Fruit fly (Drosophila melanogaster) whole organism, prepupa: ENCODE data around the gene CG6225.

Source experiments
- Blimp-1 ChIP-seq: fragments of 200-800 bp; sonication (Bioruptor generic); optimal IDR thresholded peaks from 3 replicates; lab custom pipeline; 2017; ENCODE audit warnings: missing biosample characterization, missing genetic modification characterization, mild to moderate bottlenecking, moderate library complexity, missing genetic modification reagents
- CG11294 ChIP-seq: fragments of 200-800 bp; sonication (Bioruptor generic); IDR thresholded peaks from 2 replicates; pipeline ENCODE4 v1.3.6; 2022; ENCODE audit warnings: missing biosample characterization, missing genetic modification characterization
- CG11762 ChIP-seq: fragments of 200-800 bp; sonication (Bioruptor generic); optimal IDR thresholded peaks from 3 replicates; lab custom pipeline; 2016; ENCODE audit warnings: missing biosample characterization, missing genetic modification characterization; ENCODE audit not compliant: insufficient read depth
- CG1621 ChIP-seq: fragments of 200-800 bp; sonication (Bioruptor generic); optimal IDR thresholded peaks from 3 replicates; lab custom pipeline; 2018; ENCODE audit warnings: missing biosample characterization, mild to moderate bottlenecking, missing genetic modification characterization
- CG3032 ChIP-seq: fragments of 200-800 bp; optimal IDR thresholded peaks from 2 replicates; lab custom pipeline; 2019; ENCODE audit warnings: missing biosample characterization, mild to moderate bottlenecking, missing genetic modification characterization, moderate library complexity
- CG31627 ChIP-seq: fragments of 200-800 bp; sonication (Bioruptor generic); optimal IDR thresholded peaks from 3 replicates; lab custom pipeline; 2016; ENCODE audit warnings: missing biosample characterization, missing genetic modification characterization
- CG6276 ChIP-seq: fragments of 200-800 bp; sonication (Bioruptor generic); optimal IDR thresholded peaks from 2 replicates; lab custom pipeline; 2017; ENCODE audit warnings: missing biosample characterization, mild to moderate bottlenecking, missing genetic modification characterization
- CG6792 ChIP-seq: fragments of 200-800 bp; sonication (Bioruptor generic); optimal IDR thresholded peaks from 3 replicates; lab custom pipeline; 2016; ENCODE audit warnings: missing biosample characterization, missing genetic modification characterization
- CG8632 ChIP-seq: fragments of 200-800 bp; sonication (Bioruptor generic); optimal IDR thresholded peaks from 3 replicates; lab custom pipeline; 2016; ENCODE audit warnings: missing biosample characterization, missing genetic modification characterization
- Eip93F ChIP-seq: fragments of 200-800 bp; sonication (Bioruptor generic); optimal IDR thresholded peaks from 2 replicates; lab custom pipeline; 2016; ENCODE audit warnings: missing biosample characterization, mild to moderate bottlenecking, missing genetic modification characterization
- Ets21C ChIP-seq: fragments of 200-800 bp; sonication (Bioruptor generic); optimal IDR thresholded peaks from 3 replicates; lab custom pipeline; 2016; ENCODE audit warnings: missing biosample characterization, missing genetic modification characterization
- Ets96B ChIP-seq: fragments of 200-800 bp; optimal IDR thresholded peaks from 2 replicates; lab custom pipeline; 2019; ENCODE audit warnings: missing biosample characterization, mild to moderate bottlenecking, missing genetic modification characterization, moderate library complexity
- Hr38 ChIP-seq: sonication (Bioruptor generic); optimal IDR thresholded peaks from 2 replicates; lab custom pipeline; 2016; ENCODE audit warnings: missing biosample characterization, missing genetic modification characterization
- Hr39 ChIP-seq: fragments of 200-800 bp; sonication (Bioruptor generic); optimal IDR thresholded peaks from 2 replicates; lab custom pipeline; 2016; ENCODE audit warnings: missing biosample characterization, missing genetic modification characterization
- Met ChIP-seq: fragments of 200-800 bp; sonication (Bioruptor generic); optimal IDR thresholded peaks from 3 replicates; lab custom pipeline; 2016; ENCODE audit warnings: missing biosample characterization, missing genetic modification characterization
- OdsH ChIP-seq: fragments of 200-800 bp; sonication (Bioruptor generic); optimal IDR thresholded peaks from 3 replicates; lab custom pipeline; 2016; ENCODE audit warnings: missing biosample characterization, missing genetic modification characterization
- Smox ChIP-seq: fragments of 200-800 bp; sonication (Bioruptor generic); optimal IDR thresholded peaks from 3 replicates; lab custom pipeline; 2016; ENCODE audit warnings: missing biosample characterization, missing genetic modification characterization
- Sox102F ChIP-seq: fragments of 200-800 bp; sonication (Bioruptor generic); optimal IDR thresholded peaks from 2 replicates; lab custom pipeline; 2016; ENCODE audit warnings: missing biosample characterization, mild to moderate bottlenecking, missing genetic modification characterization
- Sox14 ChIP-seq: fragments of 200-800 bp; sonication (Bioruptor generic); optimal IDR thresholded peaks from 3 replicates; lab custom pipeline; 2016; ENCODE audit warnings: missing biosample characterization, missing genetic modification characterization
- Sox15 ChIP-seq: fragments of 200-800 bp; sonication (Bioruptor generic); optimal IDR thresholded peaks from 3 replicates; lab custom pipeline; 2016; ENCODE audit warnings: missing biosample characterization, missing genetic modification characterization
- achi ChIP-seq: fragments of 200-800 bp; sonication (Bioruptor generic); optimal IDR thresholded peaks from 3 replicates; lab custom pipeline; 2016; ENCODE audit warnings: missing biosample characterization, missing genetic modification characterization
- acj6 ChIP-seq: fragments of 200-800 bp; sonication (Bioruptor generic); optimal IDR thresholded peaks from 3 replicates; lab custom pipeline; 2016; ENCODE audit warnings: missing biosample characterization, missing genetic modification characterization
- cyc ChIP-seq: fragments of 200-800 bp; sonication (Bioruptor generic); optimal IDR thresholded peaks from 3 replicates; lab custom pipeline; 2016; ENCODE audit warnings: missing biosample characterization, missing genetic modification characterization
- fd59A ChIP-seq: fragments of 200-800 bp; sonication (Bioruptor generic); optimal IDR thresholded peaks from 2 replicates; lab custom pipeline; 2017; ENCODE audit warnings: missing biosample characterization, mild to moderate bottlenecking, missing genetic modification characterization, missing genetic modification reagents
- fkh ChIP-seq: fragments of 200-800 bp; sonication (Bioruptor generic); optimal IDR thresholded peaks from 3 replicates; lab custom pipeline; 2017; ENCODE audit warnings: missing biosample characterization, mild to moderate bottlenecking, missing genetic modification characterization, moderate library complexity
- pdm3 ChIP-seq: fragments of 200-800 bp; sonication (Bioruptor generic); optimal IDR thresholded peaks from 3 replicates; lab custom pipeline; 2016; ENCODE audit warnings: missing biosample characterization, missing genetic modification characterization
- salr ChIP-seq, 2 experiments: fragments of 200-800 bp; sonication (Bioruptor generic); optimal IDR thresholded peaks; 3 replicates each; lab custom pipeline; 2016 to 2018; ENCODE audit warnings: missing biosample characterization in 2 of 2, missing genetic modification characterization in 2 of 2, mild to moderate bottlenecking in 1 of 2
- ss ChIP-seq, 2 experiments: fragments of 200-800 bp; sonication (Bioruptor generic); optimal IDR thresholded peaks; 2 replicates in 1 of 2; 3 replicates in 1 of 2; lab custom pipeline; 2017 to 2018; ENCODE audit warnings: mild to moderate bottlenecking in 2 of 2, missing biosample characterization in 2 of 2, missing genetic modification characterization in 2 of 2, moderate library complexity in 1 of 2
- svp ChIP-seq: fragments of 200-800 bp; sonication (Bioruptor generic); peaks from one replicate; lab custom pipeline; 2016; ENCODE audit warnings: missing biosample characterization, missing genetic modification characterization
- topi ChIP-seq: fragments of 200-800 bp; sonication (Bioruptor generic); optimal IDR thresholded peaks from 3 replicates; lab custom pipeline; 2016; ENCODE audit warnings: missing biosample characterization, missing genetic modification characterization
- vri ChIP-seq: fragments of 200-800 bp; sonication (Bioruptor generic); optimal IDR thresholded peaks from 3 replicates; lab custom pipeline; 2016; ENCODE audit warnings: missing biosample characterization, mild to moderate bottlenecking, missing genetic modification characterization

Gene CG6225

dm6 chr3R:12666206-12666834 lies 11.9 kb downstream of the CG6225 start:
- TF ChIP-seq CG1621 (tag; lab: Kevin White, UChicago) (no peak), Sox14 (GFP tag; lab: Kevin White, UChicago) (no peak), salr (GFP tag; optimal IDR thresholded peaks at IDR 0.05; lab: Kevin White, UChicago) (no peak), CG11294 (no peak), Hr39 (GFP tag; lab: Kevin White, UChicago) (no peak), Sox102F (GFP tag; lab: Kevin White, UChicago) (no peak), acj6 (GFP tag; lab: Kevin White, UChicago) (no peak), topi (no peak), fd59A (GFP tag; lab: Kevin White, UChicago) (no peak), vri (no peak), OdsH (GFP tag; lab: Kevin White, UChicago) (no peak), ss (GFP tag; optimal IDR thresholded peaks at IDR 0.05; lab: Kevin White, UChicago) (no peak), CG31627 (GFP tag; lab: Kevin White, UChicago) (no peak), Met (GFP tag; lab: Kevin White, UChicago) (no peak), CG6276 (GFP tag; lab: Kevin White, UChicago) (no peak), Ets96B (no peak), Hr38 (GFP tag; lab: Kevin White, UChicago) (no peak), Smox (GFP tag; lab: Kevin White, UChicago) (no peak), CG6792 (GFP tag; lab: Kevin White, UChicago) (no peak), cyc (no peak)

- TF ChIP-seq CG3032 (tag; lab: Kevin White, UChicago): no peak
- peak; percentile 98 for TF ChIP-seq svp
Measured at dm6 chr3R:12674041-12674623, 19.8 kb downstream of the CG6225 start, which contains the start of gene Gnmt. Gene Gnmt (plus strand): TSS chr3R:12674608.

DNA sequence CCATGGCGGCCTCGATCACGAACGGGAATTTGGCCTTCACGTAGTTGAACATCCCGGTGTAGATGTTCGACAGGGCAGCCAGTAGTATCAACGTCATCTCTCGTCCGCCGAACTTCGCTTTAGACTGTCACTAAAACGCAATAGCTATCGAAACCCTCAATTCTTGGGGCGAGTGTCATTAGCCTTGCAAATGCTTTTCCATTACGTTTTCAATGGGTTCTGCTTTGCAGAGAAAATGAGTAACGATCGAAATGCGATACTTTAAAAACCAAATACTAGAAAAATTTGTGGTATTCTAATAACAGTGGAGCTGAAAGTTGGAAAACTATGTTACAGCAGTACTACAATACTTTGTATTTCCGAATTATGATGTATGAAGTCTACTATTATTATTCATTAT lies 21.8 kb downstream of the CG6225 start, which contains the start of gene CG43630:
CG43630 (minus strand) TSS at position 101 of the 400 bp plus-strand sequence.
- TF ChIP-seq fkh (GFP tag; lab: Kevin White, UChicago) (no peak), CG8632 (GFP tag; lab: Kevin White, UChicago) (no peak), Eip93F (GFP tag; lab: Kevin White, UChicago) (no peak), Blimp-1 (GFP tag; lab: Kevin White, UChicago) (no peak), CG11294 (no peak), achi (GFP tag; lab: Kevin White, UChicago) (no peak), cyc (no peak)

DNA sequence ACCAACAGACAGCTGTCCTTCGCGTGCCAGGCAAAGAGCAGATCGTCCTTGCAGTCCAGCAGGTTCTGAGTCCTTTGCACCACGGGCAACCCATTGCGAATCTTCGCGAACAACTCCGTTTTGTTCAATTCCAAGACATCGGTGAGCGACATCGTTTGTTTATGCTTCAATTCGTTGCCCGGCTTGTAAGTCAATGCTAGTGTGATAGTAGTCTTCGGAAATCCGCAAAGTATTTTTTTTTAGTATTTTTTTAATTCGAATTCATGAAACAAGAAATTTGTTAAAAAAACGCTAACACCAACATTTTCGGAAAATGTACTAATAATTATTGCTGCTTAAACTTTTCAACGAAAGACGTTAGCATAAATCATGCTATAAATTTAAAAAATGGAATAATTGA lies 24.5 kb downstream of the CG6225 start, which contains the start of gene mbo:
mbo (minus strand) TSS at position 203 of the 400 bp plus-strand sequence.
- no peak for TF ChIP-seq Ets21C (GFP tag; lab: Kevin White, UChicago)
- TF ChIP-seq CG11762 (GFP tag; lab: Kevin White, UChicago): no peak
- TF ChIP-seq vri: no peak
- TF ChIP-seq topi: no peak
- no peak for TF ChIP-seq Sox15 (GFP tag; lab: Kevin White, UChicago)
- no peak for TF ChIP-seq Blimp-1 (GFP tag; lab: Kevin White, UChicago)
- no peak for TF ChIP-seq Met (GFP tag; lab: Kevin White, UChicago)

DNA sequence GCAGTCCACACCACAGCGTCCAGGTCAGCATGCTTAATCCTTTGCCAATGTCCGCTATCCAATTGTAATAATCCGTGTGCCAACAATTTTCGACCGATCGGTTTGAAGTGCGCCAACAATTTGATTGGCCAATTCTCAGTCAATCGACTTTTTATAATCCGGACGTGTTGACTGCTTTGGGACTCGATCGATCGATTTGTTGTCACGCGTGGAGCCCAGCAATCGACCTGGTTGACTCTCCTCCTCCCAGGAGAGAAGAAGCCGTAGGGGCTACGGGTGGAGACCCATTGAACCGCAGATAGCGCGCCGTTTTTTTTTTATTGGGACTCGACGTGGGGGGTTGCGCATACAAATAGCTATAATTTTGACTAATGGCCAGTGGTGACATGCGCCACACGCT lies 26.9 kb downstream of the CG6225 start, which contains the start of gene Cyp313a4:
Cyp313a4 (minus strand) TSS at position 101 of the 400 bp plus-strand sequence.
- peak; percentile 79 for TF ChIP-seq svp
- TF ChIP-seq topi: no peak
- TF ChIP-seq pdm3 (GFP tag; lab: Kevin White, UChicago): no peak
- no peak for TF ChIP-seq cyc
- TF ChIP-seq, all 60 proteins: peak for 1
